Worm (Caenorhabditis elegans) whole organism, L3 larva: Measurements from ENCODE around the gene T26H8.4.

ENCODE experiments used
- ceh-82 ChIP-seq: fragments of 150-350 bp; optimal IDR thresholded peaks from 2 replicates; lab custom pipeline; 2014; ENCODE audit warnings: missing biosample characterization, missing genetic modification characterization
- nhr-11 ChIP-seq: fragments of 150-350 bp; optimal IDR thresholded peaks from 2 replicates; lab custom pipeline; 2014; ENCODE audit warnings: missing biosample characterization, missing genetic modification characterization
- nhr-237 ChIP-seq: fragments of 150-350 bp; optimal IDR thresholded peaks from 2 replicates; lab custom pipeline; 2014; ENCODE audit warnings: missing biosample characterization, missing genetic modification characterization
- unc-62 ChIP-seq: fragments of 150-350 bp; sonication (generic microtip); optimal IDR thresholded peaks from 4 replicates; lab custom pipeline; 2014; ENCODE audit warnings: missing biosample characterization, missing genetic modification reagents, missing genetic modification characterization

DNA sequence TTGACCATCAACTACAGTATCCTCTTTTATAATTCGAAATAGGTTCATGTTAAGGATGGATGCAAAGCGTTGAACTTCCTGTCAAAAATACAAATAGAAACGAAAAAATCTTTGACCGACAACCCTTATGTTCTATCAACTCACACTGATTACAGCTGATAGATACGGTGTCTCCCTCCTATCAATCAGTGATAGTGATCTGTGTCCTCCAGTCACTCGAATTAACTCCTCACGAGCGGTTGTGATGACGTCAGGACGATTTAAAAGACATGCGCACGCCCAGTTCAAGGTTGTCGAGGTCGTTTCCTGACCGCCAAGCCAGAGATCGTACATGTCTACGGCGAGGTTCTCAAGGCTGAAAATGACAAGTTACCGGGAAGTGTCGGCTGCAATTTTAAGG is 20.7 kb downstream of the T26H8.4 start:
- TF ChIP-seq nhr-237, result no peak
- TF ChIP-seq nhr-11 (tag; lab: Kevin White, UChicago), result no peak
- no peak for TF ChIP-seq ceh-82 (tag; lab: Kevin White, UChicago)
- TF ChIP-seq unc-62, result no peak
